Fruit fly (Drosophila melanogaster) whole organism, pupa: ENCODE measurements around the gene Cwc25.

Experiments
- CG10348 ChIP-seq: fragments of 200-800 bp; sonication (Bioruptor generic); IDR thresholded peaks from 2 replicates; pipeline ENCODE4 v1.3.6; 2022; ENCODE audit warnings: missing biosample characterization, missing genetic modification characterization
- CG12605 ChIP-seq: fragments of 200-800 bp; sonication (Bioruptor generic); IDR thresholded peaks from 2 replicates; pipeline ENCODE4 v1.3.6; 2022; ENCODE audit warnings: missing biosample characterization, missing genetic modification characterization
- CG13204 ChIP-seq: fragments of 200-800 bp; sonication (Bioruptor generic); optimal IDR thresholded peaks from 2 replicates; lab custom pipeline; 2018; ENCODE audit warnings: missing biosample characterization, mild to moderate bottlenecking, missing genetic modification characterization, moderate library complexity
- CG14655 ChIP-seq: fragments of 200-800 bp; sonication (Bioruptor generic); optimal IDR thresholded peaks from 3 replicates; lab custom pipeline; 2017; ENCODE audit warnings: mild to moderate bottlenecking, missing biosample characterization, missing genetic modification reagents, missing genetic modification characterization
- CG15710 ChIP-seq: fragments of 200-800 bp; sonication (Bioruptor generic); optimal IDR thresholded peaks from 2 replicates; lab custom pipeline; 2018; ENCODE audit warnings: missing biosample characterization, mild to moderate bottlenecking, missing genetic modification characterization, moderate library complexity
- CG17806 ChIP-seq: fragments of 200-800 bp; sonication (Bioruptor generic); optimal IDR thresholded peaks from 2 replicates; lab custom pipeline; 2018; ENCODE audit warnings: missing biosample characterization, mild to moderate bottlenecking, missing genetic modification characterization, moderate library complexity
- CG32121 ChIP-seq: fragments of 200-800 bp; sonication (Bioruptor generic); IDR thresholded peaks from 2 replicates; pipeline ENCODE4 v1.3.6; 2022; ENCODE audit warnings: missing biosample characterization, missing genetic modification characterization
- CG34367 ChIP-seq: fragments of 200-800 bp; sonication (Bioruptor generic); optimal IDR thresholded peaks from 2 replicates; lab custom pipeline; 2018; ENCODE audit warnings: missing biosample characterization, mild to moderate bottlenecking, missing genetic modification characterization
- CG4496 ChIP-seq: fragments of 200-800 bp; sonication (Bioruptor generic); IDR thresholded peaks from 3 replicates; pipeline ENCODE4 v1.3.6; 2022; ENCODE audit warnings: missing biosample characterization, missing genetic modification characterization
- CG8159 ChIP-seq: fragments of 200-800 bp; sonication (Bioruptor generic); optimal IDR thresholded peaks from 3 replicates; lab custom pipeline; 2018; ENCODE audit warnings: missing biosample characterization, mild to moderate bottlenecking, missing genetic modification characterization, moderate library complexity
- CG8301 ChIP-seq: fragments of 200-800 bp; sonication (Bioruptor generic); optimal IDR thresholded peaks from 2 replicates; lab custom pipeline; 2018; ENCODE audit warnings: missing biosample characterization, mild to moderate bottlenecking, missing genetic modification characterization
- CG9948 ChIP-seq: fragments of 200-800 bp; sonication (Bioruptor generic); optimal IDR thresholded peaks from 2 replicates; lab custom pipeline; 2018; ENCODE audit warnings: missing biosample characterization, mild to moderate bottlenecking, missing genetic modification characterization, moderate library complexity
- D1 ChIP-seq: fragments of 200-800 bp; sonication (Bioruptor generic); optimal IDR thresholded peaks from 2 replicates; lab custom pipeline; 2018; ENCODE audit warnings: missing biosample characterization, mild to moderate bottlenecking, missing genetic modification characterization, moderate library complexity
- EcR ChIP-seq: fragments of 200-800 bp; sonication (Bioruptor generic); optimal IDR thresholded peaks from 3 replicates; lab custom pipeline; 2019; ENCODE audit warnings: missing biosample characterization, missing genetic modification characterization, mild to moderate bottlenecking, moderate library complexity, missing genetic modification reagents
- Ets98B ChIP-seq: fragments of 200-800 bp; sonication (Bioruptor generic); IDR thresholded peaks from 2 replicates; pipeline ENCODE4 v1.3.6; 2022; ENCODE audit warnings: missing biosample characterization, missing genetic modification characterization
- Pif1A ChIP-seq: fragments of 200-800 bp; sonication (Bioruptor generic); optimal IDR thresholded peaks from 3 replicates; lab custom pipeline; 2016; ENCODE audit warnings: missing biosample characterization, missing genetic modification characterization
- Pif1B ChIP-seq: fragments of 200-800 bp; sonication (Bioruptor generic); optimal IDR thresholded peaks from 3 replicates; lab custom pipeline; 2016; ENCODE audit warnings: missing biosample characterization, missing genetic modification characterization
- Snoo ChIP-seq: fragments of 200-800 bp; sonication (Bioruptor generic); optimal IDR thresholded peaks from 3 replicates; lab custom pipeline; 2017; ENCODE audit warnings: missing biosample characterization, mild to moderate bottlenecking, missing genetic modification characterization, inconsistent platforms
- fd96Ca ChIP-seq: fragments of 200-800 bp; sonication (Bioruptor generic); IDR thresholded peaks from 3 replicates; pipeline ENCODE4 v1.3.6; 2022; ENCODE audit warnings: missing biosample characterization, missing genetic modification characterization
- gl ChIP-seq: fragments of 200-800 bp; sonication (Bioruptor generic); optimal IDR thresholded peaks from 2 replicates; lab custom pipeline; 2018; ENCODE audit warnings: missing biosample characterization, mild to moderate bottlenecking, missing genetic modification characterization
- rn ChIP-seq: fragments of 200-800 bp; sonication (Bioruptor generic); IDR thresholded peaks from 2 replicates; pipeline ENCODE4 v1.3.6; 2022; ENCODE audit warnings: missing biosample characterization, missing genetic modification characterization

Cwc25 gene

DNA sequence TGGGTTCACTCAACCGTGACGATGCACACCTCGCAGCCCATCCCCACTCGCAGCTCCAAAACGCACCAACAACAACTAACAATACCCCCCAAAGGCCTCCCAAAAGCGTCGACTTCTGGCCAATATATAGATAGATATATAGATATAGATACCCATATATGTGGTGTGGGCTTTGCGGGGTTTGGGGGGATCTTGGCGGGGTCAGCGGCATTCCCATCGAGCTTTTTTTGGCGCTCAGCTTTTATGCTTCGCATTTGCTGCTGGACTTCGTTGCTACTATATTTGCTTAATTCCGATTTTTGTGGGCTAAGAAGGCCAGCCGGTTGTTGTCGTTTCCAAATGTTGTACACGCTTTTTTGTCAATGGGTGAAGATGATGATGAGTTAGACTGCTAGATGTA is 17.5 kb upstream of the Cwc25 start:
- TF ChIP-seq CG12605 (GFP tag; lab: Robert Waterston, UW) (no peak), EcR (no peak), CG9948 (no peak), Pif1B (GFP tag; lab: Kevin White, UChicago) (no peak), CG4496 (no peak), D1 (tag; lab: Kevin White, UChicago) (no peak), Pif1A (GFP tag; lab: Kevin White, UChicago) (no peak), CG8301 (tag; lab: Kevin White, UChicago) (no peak), Ets98B (GFP tag; lab: Robert Waterston, UW) (no peak), CG8159 (tag; lab: Kevin White, UChicago) (no peak), CG32121 (GFP tag; lab: Robert Waterston, UW) (no peak), rn (GFP tag; lab: Robert Waterston, UW) (no peak), CG17806 (tag; lab: Kevin White, UChicago) (no peak)

DNA sequence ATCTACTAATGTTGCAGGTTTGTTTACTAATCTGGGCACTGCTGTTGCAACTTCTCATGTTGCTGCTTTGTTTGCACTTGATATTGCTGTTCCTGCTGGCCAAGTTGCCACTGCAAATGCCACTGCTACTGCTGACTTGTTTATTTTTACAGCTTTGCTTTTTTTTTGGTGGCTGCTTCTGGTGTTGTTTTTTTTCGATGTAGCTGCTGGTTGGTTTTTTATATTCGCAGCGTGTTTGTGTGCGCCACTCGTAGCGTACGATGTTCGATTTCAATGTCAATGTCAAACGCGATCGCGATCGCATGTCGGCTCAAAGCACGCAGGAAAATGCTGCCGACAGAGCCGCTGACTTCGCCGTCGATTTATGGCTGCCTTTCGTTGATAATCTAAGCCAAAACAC is 17.1 kb upstream of the Cwc25 start:
- TF ChIP-seq CG15710, result peak; percentile 8
- TF ChIP-seq CG8159 (tag; lab: Kevin White, UChicago), result no peak
- TF ChIP-seq CG13204, result peak; percentile 27
- TF ChIP-seq Pif1A (GFP tag; lab: Kevin White, UChicago), result no peak
- TF ChIP-seq CG12605 (GFP tag; lab: Robert Waterston, UW), result peak; percentile 43; the same call in 1 of the 2 replicates
- no peak for TF ChIP-seq fd96Ca (GFP tag; lab: Robert Waterston, UW)
- TF ChIP-seq CG32121 (GFP tag; lab: Robert Waterston, UW), result no peak
- TF ChIP-seq CG34367 (tag; lab: Kevin White, UChicago), result no peak
- no peak for TF ChIP-seq Ets98B (GFP tag; lab: Robert Waterston, UW)
- TF ChIP-seq Pif1B (GFP tag; lab: Kevin White, UChicago), result no peak

DNA sequence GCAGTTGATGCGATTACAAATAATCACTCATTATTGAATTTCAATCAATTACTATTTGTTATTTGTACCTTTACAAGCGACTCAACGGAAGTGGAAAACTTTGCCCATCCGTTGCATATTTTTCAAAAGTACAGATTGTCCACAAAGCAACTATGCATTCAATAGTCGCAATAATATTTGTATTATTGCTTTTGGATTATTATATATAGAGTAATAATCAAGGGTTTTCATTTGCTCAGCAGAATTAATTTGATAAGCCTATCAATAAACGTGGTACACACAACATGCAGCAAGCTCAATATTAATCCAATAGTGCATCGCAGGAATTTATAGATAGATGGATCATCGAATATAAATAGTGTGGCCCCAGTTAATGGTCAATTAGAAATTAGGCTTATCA is 16.3 kb upstream of the Cwc25 start:
- no peak for TF ChIP-seq CG15710
- no peak for TF ChIP-seq CG34367 (tag; lab: Kevin White, UChicago)
- TF ChIP-seq CG14655, result peak; percentile 12
- TF ChIP-seq EcR, result no peak
- TF ChIP-seq CG8301 (tag; lab: Kevin White, UChicago), result peak; percentile 3
- TF ChIP-seq CG4496, result 0 out of 3 replicates have a peak, but pooled peaks have one; percentile 30
- TF ChIP-seq CG10348 (GFP tag; lab: Robert Waterston, UW), result no peak
- TF ChIP-seq CG32121 (GFP tag; lab: Robert Waterston, UW), result no peak

dm6 chr2L:2729882-2730281 is 15.0 kb upstream of the Cwc25 start:
- no peak for TF ChIP-seq CG12605 (GFP tag; lab: Robert Waterston, UW)
- TF ChIP-seq Pif1B (GFP tag; lab: Kevin White, UChicago), result peak; percentile 5
- no peak for TF ChIP-seq CG10348 (GFP tag; lab: Robert Waterston, UW)
- TF ChIP-seq D1 (tag; lab: Kevin White, UChicago), result no peak
- TF ChIP-seq Ets98B (GFP tag; lab: Robert Waterston, UW), result peak; percentile 71
- peak; percentile 58 for TF ChIP-seq CG14655
- peak; percentile 37; the same call in 1 of the 3 replicates for TF ChIP-seq fd96Ca (GFP tag; lab: Robert Waterston, UW)
- peak; percentile 15 for TF ChIP-seq Pif1A (GFP tag; lab: Kevin White, UChicago)
- TF ChIP-seq CG4496, result peak; percentile 63
- peak; percentile 4 for TF ChIP-seq CG17806 (tag; lab: Kevin White, UChicago)
- TF ChIP-seq CG32121 (GFP tag; lab: Robert Waterston, UW), result peak; percentile 57
- peak; percentile 8 for TF ChIP-seq CG8301 (tag; lab: Kevin White, UChicago)
- no peak for TF ChIP-seq CG34367 (tag; lab: Kevin White, UChicago)

- no peak for TF ChIP-seq CG17806 (tag; lab: Kevin White, UChicago)
- no peak for TF ChIP-seq fd96Ca (GFP tag; lab: Robert Waterston, UW)
- TF ChIP-seq CG13204, result no peak
- no peak for TF ChIP-seq CG32121 (GFP tag; lab: Robert Waterston, UW)
- TF ChIP-seq CG8159 (tag; lab: Kevin White, UChicago), result no peak
- no peak for TF ChIP-seq D1 (tag; lab: Kevin White, UChicago)
- TF ChIP-seq CG10348 (GFP tag; lab: Robert Waterston, UW), result no peak
Measured at dm6 chr2L:2730756-2731155, 14.1 kb upstream of the Cwc25 start.

DNA sequence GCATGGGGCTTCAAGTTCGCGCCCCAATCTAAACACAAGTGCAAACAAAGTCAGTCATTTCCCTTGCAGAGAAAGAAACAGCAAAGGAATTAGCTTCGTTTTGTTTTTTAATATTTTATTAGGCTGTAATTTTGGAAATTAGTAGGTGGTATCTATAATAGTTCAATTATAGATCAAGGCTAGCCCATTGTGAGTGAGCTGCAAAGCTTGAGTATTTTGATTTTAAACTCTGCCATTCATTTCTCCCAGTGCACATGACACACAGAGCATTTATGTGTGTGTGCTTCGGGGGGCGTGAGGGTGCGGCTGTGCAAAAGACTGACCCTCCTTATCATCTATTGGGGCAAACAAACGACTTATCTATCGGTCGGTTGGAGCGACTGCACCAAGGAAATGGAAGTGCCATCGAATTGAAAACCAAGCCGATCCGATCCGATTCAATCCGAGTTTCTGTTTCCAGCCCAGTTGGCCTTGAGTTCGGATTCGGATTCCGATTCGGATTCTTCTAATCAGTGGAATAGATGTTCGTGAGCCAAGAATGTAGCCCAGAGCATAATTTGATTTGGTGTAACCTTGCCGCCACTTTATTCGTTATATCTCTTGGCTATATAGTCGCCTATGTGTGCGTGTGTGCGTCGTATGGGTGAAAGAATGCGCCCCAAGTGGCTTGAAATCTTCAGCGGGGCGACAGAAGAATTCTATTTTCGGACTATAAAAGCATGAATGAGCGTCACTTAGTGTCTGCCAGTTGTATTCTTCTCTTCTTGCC is 13.3 kb upstream of the Cwc25 start:
- TF ChIP-seq CG9948 (no peak), CG8159 (tag; lab: Kevin White, UChicago) (no peak), Ets98B (GFP tag; lab: Robert Waterston, UW) (peak; percentile 77), CG34367 (tag; lab: Kevin White, UChicago) (no peak), Pif1A (GFP tag; lab: Kevin White, UChicago) (peak; percentile 22), fd96Ca (GFP tag; lab: Robert Waterston, UW) (peak; percentile 73; the same call in 2 of the 3 replicates), CG4496 (peak; percentile 68; the same call in 2 of the 3 replicates), CG8301 (tag; lab: Kevin White, UChicago) (peak; percentile 55), D1 (tag; lab: Kevin White, UChicago) (no peak), gl (tag; lab: Kevin White, UChicago) (no peak), CG17806 (tag; lab: Kevin White, UChicago) (peak; percentile 13), CG32121 (GFP tag; lab: Robert Waterston, UW) (peak; percentile 50; the same call in 1 of the 2 replicates), CG12605 (GFP tag; lab: Robert Waterston, UW) (0 out of 2 replicates have a peak, but pooled peaks have one; percentile 9), CG15710 (no peak), CG13204 (no peak), CG14655 (peak; percentile 58), Snoo (no peak)
- TF ChIP-seq, all 21 proteins: peak for 9
